Fruit fly (Drosophila melanogaster): ENCODE measurements around the gene Tcs6.

dm6 chr3R:26098502-26099210, 40.6 kb upstream of the Tcs6 start, which contains the start of gene dysf:
- no peak for TF ChIP-seq insv (optimal IDR thresholded peaks at IDR 0.05)
- no peak for TF ChIP-seq Sin3A (optimal IDR thresholded peaks at IDR 0.05)
- TF ChIP-seq ttk (optimal IDR thresholded peaks at IDR 0.05), result no peak
